Fruit fly (Drosophila melanogaster) whole organism, embryonic: Measurements from ENCODE around the gene jagn.

Experiments used
- Abd-B ChIP-seq: fragments of 200-800 bp; sonication (Bioruptor generic); optimal IDR thresholded peaks from 2 replicates; lab custom pipeline; 2018; ENCODE audit warnings: missing biosample characterization, mild to moderate bottlenecking, missing genetic modification characterization, moderate library complexity
- Antp ChIP-seq: fragments of 200-800 bp; sonication (Bioruptor generic); optimal IDR thresholded peaks from 3 replicates; lab custom pipeline; 2016; ENCODE audit warnings: missing biosample characterization, missing genetic modification characterization
- Atf6 ChIP-seq: fragments of 200-800 bp; sonication (Bioruptor generic); IDR thresholded peaks from 2 replicates; pipeline ENCODE4 v1.3.6; 2022; ENCODE audit warnings: missing biosample characterization, missing genetic modification characterization
- Bgb ChIP-seq: fragments of 200-800 bp; sonication (Bioruptor generic); IDR thresholded peaks from 2 replicates; pipeline ENCODE4 v1.3.6; 2022; ENCODE audit warnings: missing biosample characterization, missing genetic modification characterization; ENCODE audit not compliant: partially characterized antibody
- Blimp-1 ChIP-seq: fragments of 200-800 bp; sonication (Bioruptor generic); optimal IDR thresholded peaks from 3 replicates; lab custom pipeline; 2018; ENCODE audit warnings: missing biosample characterization, missing genetic modification characterization, mild to moderate bottlenecking, moderate library complexity, missing genetic modification reagents
- CG1024 ChIP-seq: fragments of 200-800 bp; sonication (Bioruptor generic); IDR thresholded peaks from 2 replicates; pipeline ENCODE4 v1.3.6; 2022; ENCODE audit warnings: missing biosample characterization, missing genetic modification characterization
- CG12391 ChIP-seq: fragments of 200-800 bp; sonication (Bioruptor generic); optimal IDR thresholded peaks from 3 replicates; lab custom pipeline; 2018; ENCODE audit warnings: missing biosample characterization, mild to moderate bottlenecking, missing genetic modification characterization, moderate library complexity
- CG12744 ChIP-seq: fragments of 200-800 bp; sonication (Bioruptor generic); optimal IDR thresholded peaks from 2 replicates; lab custom pipeline; 2016; ENCODE audit warnings: missing biosample characterization, missing genetic modification characterization
- CG13775 ChIP-seq: fragments of 200-800 bp; sonication (Bioruptor generic); optimal IDR thresholded peaks from 3 replicates; lab custom pipeline; 2017; ENCODE audit warnings: missing biosample characterization, mild to moderate bottlenecking, missing genetic modification characterization
- CG14965 ChIP-seq: fragments of 200-800 bp; sonication (Bioruptor generic); optimal IDR thresholded peaks from 2 replicates; lab custom pipeline; 2016; ENCODE audit warnings: missing biosample characterization, missing genetic modification characterization, borderline replicate concordance
- CG2202 ChIP-seq: fragments of 200-800 bp; sonication (Bioruptor generic); optimal IDR thresholded peaks from 2 replicates; lab custom pipeline; 2018; ENCODE audit warnings: missing biosample characterization, mild to moderate bottlenecking, missing genetic modification characterization
- CG31224 ChIP-seq: fragments of 200-800 bp; sonication (Bioruptor generic); IDR thresholded peaks from 2 replicates; pipeline ENCODE4 v1.3.6; 2022; ENCODE audit warnings: missing biosample characterization, missing genetic modification characterization
- CG34422 ChIP-seq: fragments of 200-800 bp; sonication (Bioruptor generic); IDR thresholded peaks from 3 replicates; pipeline ENCODE4 v1.3.6; 2022; ENCODE audit warnings: missing biosample characterization, missing genetic modification characterization
- CG4707 ChIP-seq: fragments of 200-800 bp; sonication (Bioruptor generic); optimal IDR thresholded peaks from 2 replicates; lab custom pipeline; 2018; ENCODE audit warnings: missing biosample characterization, mild to moderate bottlenecking, missing genetic modification characterization, moderate library complexity
- CG5245 ChIP-seq: fragments of 200-800 bp; sonication (Bioruptor generic); optimal IDR thresholded peaks from 3 replicates; lab custom pipeline; 2016; ENCODE audit warnings: missing biosample characterization, missing genetic modification characterization
- CG6175 ChIP-seq: fragments of 200-800 bp; sonication (Bioruptor generic); IDR thresholded peaks from 3 replicates; pipeline ENCODE4 v1.3.6; 2022; ENCODE audit warnings: missing biosample characterization, missing genetic modification characterization
- CG8089 ChIP-seq: fragments of 200-800 bp; sonication (Bioruptor generic); optimal IDR thresholded peaks from 3 replicates; lab custom pipeline; 2016; ENCODE audit warnings: missing biosample characterization, missing genetic modification characterization
- CG8290 ChIP-seq, 3 experiments: fragments of 200-800 bp; sonication (Bioruptor generic); optimal IDR thresholded peaks; 2 replicates each; lab custom pipeline; 2016 to 2019; ENCODE audit warnings: missing biosample characterization in 3 of 3, missing genetic modification characterization in 3 of 3, mild to moderate bottlenecking in 2 of 3, moderate library complexity in 1 of 3
- CG9797 ChIP-seq: fragments of 200-800 bp; sonication (Bioruptor generic); optimal IDR thresholded peaks from 3 replicates; lab custom pipeline; 2018; ENCODE audit warnings: missing biosample characterization, mild to moderate bottlenecking, missing genetic modification characterization
- Dfd ChIP-seq, 2 experiments: fragments of >200 bp; optimal IDR thresholded peaks; 2 replicates each; lab custom pipeline; 2017; ENCODE audit warnings: missing biosample characterization in 2 of 2, missing genetic modification characterization in 2 of 2
- Eip74EF ChIP-seq, 2 experiments: fragments of 200-800 bp in 1 of 2; fragments of >200 bp in 1 of 2; sonication (Bioruptor generic) in 1 of 2; optimal IDR thresholded peaks; 2 replicates each; lab custom pipeline; 2017 to 2019; ENCODE audit warnings: missing biosample characterization in 2 of 2, missing genetic modification characterization in 2 of 2, mild to moderate bottlenecking in 1 of 2, moderate library complexity in 1 of 2
- HmgZ ChIP-seq: fragments of 200-800 bp; sonication (Bioruptor generic); optimal IDR thresholded peaks from 2 replicates; lab custom pipeline; 2018; ENCODE audit warnings: missing biosample characterization, mild to moderate bottlenecking, missing genetic modification characterization
- Jarid2 ChIP-seq: fragments of 200-800 bp; sonication (Bioruptor generic); optimal IDR thresholded peaks from 3 replicates; lab custom pipeline; 2017; ENCODE audit warnings: mild to moderate bottlenecking, missing biosample characterization, missing genetic modification reagents, missing genetic modification characterization
- Max ChIP-seq: fragments of 200-800 bp; sonication (Bioruptor generic); optimal IDR thresholded peaks from 2 replicates; lab custom pipeline; 2016; ENCODE audit warnings: missing biosample characterization, mild to moderate bottlenecking, missing genetic modification characterization
- Med ChIP-seq: fragments of 200-800 bp; sonication (Bioruptor generic); peaks from one replicate; lab custom pipeline; 2016; ENCODE audit warnings: missing biosample characterization, missing genetic modification characterization, mild to moderate bottlenecking, inconsistent platforms, moderate library complexity
- Meics ChIP-seq: fragments of 200-800 bp; sonication (Bioruptor generic); optimal IDR thresholded peaks from 2 replicates; lab custom pipeline; 2017; ENCODE audit warnings: missing biosample characterization, mild to moderate bottlenecking, missing genetic modification characterization
- Pdp1 ChIP-seq, 2 experiments: fragments of 200-800 bp; sonication (Bioruptor generic); optimal IDR thresholded peaks; 3 replicates each; lab custom pipeline; 2016; ENCODE audit warnings: missing biosample characterization in 2 of 2, missing genetic modification characterization in 2 of 2, mild to moderate bottlenecking in 1 of 2, moderate library complexity in 1 of 2
- Sin3A ChIP-seq: fragments of >200 bp; optimal IDR thresholded peaks from 2 replicates; lab custom pipeline; 2018
- Trl ChIP-seq, 3 experiments: fragments of >200 bp in 2 of 3; fragments of 200-800 bp in 1 of 3; sonication (Bioruptor generic) in 1 of 3; optimal IDR thresholded peaks; 2 replicates in 1 of 3; 3 replicates in 2 of 3; lab custom pipeline; 2016 to 2017; ENCODE audit warnings: missing biosample characterization in 1 of 3, missing genetic modification characterization in 1 of 3
- aop ChIP-seq: fragments of 200-800 bp; sonication (Bioruptor generic); IDR thresholded peaks from 2 replicates; pipeline ENCODE4 v1.3.6; 2022; ENCODE audit warnings: missing biosample characterization, missing genetic modification characterization
- br ChIP-seq: fragments of >200 bp; optimal IDR thresholded peaks from 2 replicates; lab custom pipeline; 2017
- chn ChIP-seq: fragments of 200-800 bp; sonication (Bioruptor generic); optimal IDR thresholded peaks from 2 replicates; lab custom pipeline; 2016; ENCODE audit warnings: missing biosample characterization, missing genetic modification characterization
- croc ChIP-seq: fragments of 200-800 bp; sonication (Bioruptor generic); conservative IDR thresholded peaks from 3 replicates; pipeline ENCODE4 v1.3.6; 2022; ENCODE audit warnings: missing biosample characterization, missing genetic modification characterization
- crol ChIP-seq: fragments of 200-800 bp; sonication (Bioruptor generic); IDR thresholded peaks from 2 replicates; pipeline ENCODE4 v1.3.6; 2022; ENCODE audit warnings: missing biosample characterization, missing genetic modification characterization
- dan ChIP-seq: fragments of 200-800 bp; sonication (Bioruptor generic); IDR thresholded peaks from 2 replicates; pipeline ENCODE4 v1.3.6; 2022; ENCODE audit warnings: missing biosample characterization, missing genetic modification characterization
- danr ChIP-seq: fragments of 200-800 bp; sonication (Bioruptor generic); IDR thresholded peaks from 2 replicates; pipeline ENCODE4 v1.3.6; 2022; ENCODE audit warnings: missing biosample characterization, missing genetic modification characterization
- gsb-n ChIP-seq: fragments of 200-800 bp; sonication (Bioruptor generic); optimal IDR thresholded peaks from 3 replicates; lab custom pipeline; 2018; ENCODE audit warnings: missing biosample characterization, mild to moderate bottlenecking, missing genetic modification characterization
- kay ChIP-seq: fragments of 200-800 bp; sonication (Bioruptor generic); optimal IDR thresholded peaks from 2 replicates; lab custom pipeline; 2016; ENCODE audit warnings: missing biosample characterization, missing genetic modification characterization
- lab ChIP-seq: fragments of 200-800 bp; sonication (Bioruptor generic); optimal IDR thresholded peaks from 3 replicates; lab custom pipeline; 2017; ENCODE audit warnings: missing biosample characterization, missing genetic modification characterization, mild to moderate bottlenecking, moderate library complexity, missing genetic modification reagents
- nmo ChIP-seq: fragments of 200-800 bp; sonication (Bioruptor generic); optimal IDR thresholded peaks from 2 replicates; lab custom pipeline; 2018; ENCODE audit warnings: missing biosample characterization, mild to moderate bottlenecking, missing genetic modification characterization, moderate library complexity
- peb ChIP-seq: fragments of 200-800 bp; sonication (Bioruptor generic); IDR thresholded peaks from 2 replicates; pipeline ENCODE4 v1.3.6; 2022; ENCODE audit warnings: missing biosample characterization, missing genetic modification characterization
- pnt ChIP-seq: fragments of 200-800 bp; sonication (Bioruptor generic); optimal IDR thresholded peaks from 3 replicates; lab custom pipeline; 2016; ENCODE audit warnings: missing biosample characterization, missing genetic modification characterization
- shn ChIP-seq: fragments of 200-800 bp; sonication (Bioruptor generic); optimal IDR thresholded peaks from 3 replicates; lab custom pipeline; 2016; ENCODE audit warnings: missing biosample characterization, missing genetic modification characterization
- stc ChIP-seq: fragments of 200-800 bp; sonication (Bioruptor generic); IDR thresholded peaks from 2 replicates; pipeline ENCODE4 v1.3.6; 2022; ENCODE audit warnings: missing biosample characterization, missing genetic modification characterization
- tll ChIP-seq, 2 experiments: fragments of 200-800 bp in 1 of 2; fragments of >200 bp in 1 of 2; sonication (Bioruptor generic) in 1 of 2; optimal IDR thresholded peaks; 2 replicates each; lab custom pipeline; 2017 to 2019; ENCODE audit warnings: missing biosample characterization in 2 of 2, missing genetic modification characterization in 2 of 2, mild to moderate bottlenecking in 1 of 2, moderate library complexity in 1 of 2
- tx ChIP-seq: fragments of 200-800 bp; sonication (Bioruptor generic); optimal IDR thresholded peaks from 2 replicates; lab custom pipeline; 2016; ENCODE audit warnings: missing biosample characterization, missing genetic modification characterization
- unc-4 ChIP-seq: fragments of 200-800 bp; sonication (Bioruptor generic); IDR thresholded peaks from 2 replicates; pipeline ENCODE4 v1.3.6; 2022; ENCODE audit warnings: missing biosample characterization, missing genetic modification characterization; ENCODE audit not compliant: partially characterized antibody

The jagn gene

dm6 chr3R:5789025-5789953 lies 10.2 kb downstream of the jagn start, which contains the start of the genes Hat1 and Rpn5 (continued):
- TF ChIP-seq CG8290 (GFP tag; optimal IDR thresholded peaks at IDR 0.05; lab: Kevin White, UChicago) (peak; percentile 87), CG8290 (tag; optimal IDR thresholded peaks at IDR 0.05; lab: Kevin White, UChicago) (peak; percentile 79 to 85), stc (GFP tag; lab: Robert Waterston, UW) (0 out of 2 replicates have a peak, but pooled peaks have one; percentile 31), CG1024 (GFP tag; lab: Robert Waterston, UW) (no peak), br (lab: Kevin White, UChicago) (no peak), Bgb (GFP tag; lab: Robert Waterston, UW) (peak; percentile 62), Eip74EF (GFP tag; optimal IDR thresholded peaks at IDR 0.05; lab: Kevin White, UChicago) (peak in 1 of 2 experiments; percentile 4), kay (GFP tag; lab: Kevin White, UChicago) (peak; percentile 87), CG34422 (peak; percentile 36; the same call in 2 of the 3 replicates), Abd-B (GFP tag; lab: Kevin White, UChicago) (peak; percentile 85), CG12391 (tag; lab: Kevin White, UChicago) (peak; percentile 86), gsb-n (tag; lab: Kevin White, UChicago) (peak; percentile 47), CG2202 (peak; percentile 46), lab (GFP tag; lab: Kevin White, UChicago) (peak; percentile 83), Meics (GFP tag; lab: Kevin White, UChicago) (peak; percentile 76), aop (no peak), crol (GFP tag; lab: Robert Waterston, UW) (no peak), CG13775 (GFP tag; lab: Kevin White, UChicago) (peak; percentile 93), croc (GFP tag; lab: Robert Waterston, UW) (peak; percentile 21; the same call in 1 of the 3 replicates), dan (GFP tag; lab: Robert Waterston, UW) (0 out of 2 replicates have a peak, but pooled peaks have one; percentile 38), shn (peak; percentile 91), Antp (GFP tag; lab: Kevin White, UChicago) (peak; percentile 91), CG31224 (GFP tag; lab: Robert Waterston, UW) (peak; percentile 58), Atf6 (peak; percentile 54; the same call in 1 of the 2 replicates), CG12744 (peak; percentile 81), peb (GFP tag; lab: Robert Waterston, UW) (no peak), CG8089 (GFP tag; lab: Kevin White, UChicago) (peak; percentile 87), HmgZ (peak; percentile 83), Med (GFP tag; lab: Kevin White, UChicago) (peak; percentile 97), danr (GFP tag; lab: Robert Waterston, UW) (peak; percentile 60; the same call in 1 of the 2 replicates), CG6175 (GFP tag; lab: Robert Waterston, UW) (no peak), CG9797 (peak; percentile 41), Trl (optimal IDR thresholded peaks at IDR 0.05; lab: Kevin White, UChicago) (no peak), Trl (GFP tag; optimal IDR thresholded peaks at IDR 0.05; lab: Kevin White, UChicago) (peak; percentile 93), Sin3A (lab: Kevin White, UChicago) (peak; percentile 62), chn (GFP tag; lab: Kevin White, UChicago) (peak; percentile 91), Dfd (GFP tag; optimal IDR thresholded peaks at IDR 0.05; lab: Kevin White, UChicago) (peak in 1 of 2 experiments; percentile 95), unc-4 (GFP tag; lab: Robert Waterston, UW) (peak; percentile 76; the same call in 1 of the 2 replicates), nmo (GFP tag; lab: Kevin White, UChicago) (peak; percentile 87), pnt (GFP tag; lab: Kevin White, UChicago) (peak; percentile 88), tll (GFP tag; optimal IDR thresholded peaks at IDR 0.05; lab: Kevin White, UChicago) (peak; percentile 59 to 78), CG14965 (GFP tag; lab: Kevin White, UChicago) (peak; percentile 51), Max (GFP tag; lab: Kevin White, UChicago) (peak; percentile 90), Pdp1 (GFP tag; optimal IDR thresholded peaks at IDR 0.05; lab: Kevin White, UChicago) (peak; percentile 89 to 94), tx (GFP tag; lab: Kevin White, UChicago) (peak; percentile 93), CG5245 (GFP tag; lab: Kevin White, UChicago) (peak; percentile 82), Blimp-1 (GFP tag; lab: Kevin White, UChicago) (peak; percentile 56), Jarid2 (GFP tag; lab: Kevin White, UChicago) (no peak), CG4707 (GFP tag; lab: Kevin White, UChicago) (no peak)
